Fruit fly (Drosophila melanogaster) Kc167 (cell line): ENCODE data around the gene CG10366.

Source experiments
- Myc ChIP-seq: fragments of >200 bp; optimal IDR thresholded peaks from 2 replicates; lab custom pipeline; 2017; ENCODE audit warnings: missing external identifiers
- Sin3A ChIP-seq: fragments of >200 bp; optimal IDR thresholded peaks from 2 replicates; lab custom pipeline; 2018; ENCODE audit warnings: missing external identifiers
- h ChIP-seq: fragments of >200 bp; optimal IDR thresholded peaks from 3 replicates; lab custom pipeline; 2018; ENCODE audit warnings: missing external identifiers
- insv ChIP-seq: fragments of >200 bp; optimal IDR thresholded peaks from 3 replicates; lab custom pipeline; 2018; ENCODE audit warnings: missing external identifiers
- psq ChIP-seq: fragments of >200 bp; optimal IDR thresholded peaks from 2 replicates; lab custom pipeline; 2017; ENCODE audit warnings: missing external identifiers
- ttk ChIP-seq: sonication (Bioruptor generic); optimal IDR thresholded peaks from 2 replicates; lab custom pipeline; 2017; ENCODE audit warnings: missing external identifiers

Gene CG10366

DNA sequence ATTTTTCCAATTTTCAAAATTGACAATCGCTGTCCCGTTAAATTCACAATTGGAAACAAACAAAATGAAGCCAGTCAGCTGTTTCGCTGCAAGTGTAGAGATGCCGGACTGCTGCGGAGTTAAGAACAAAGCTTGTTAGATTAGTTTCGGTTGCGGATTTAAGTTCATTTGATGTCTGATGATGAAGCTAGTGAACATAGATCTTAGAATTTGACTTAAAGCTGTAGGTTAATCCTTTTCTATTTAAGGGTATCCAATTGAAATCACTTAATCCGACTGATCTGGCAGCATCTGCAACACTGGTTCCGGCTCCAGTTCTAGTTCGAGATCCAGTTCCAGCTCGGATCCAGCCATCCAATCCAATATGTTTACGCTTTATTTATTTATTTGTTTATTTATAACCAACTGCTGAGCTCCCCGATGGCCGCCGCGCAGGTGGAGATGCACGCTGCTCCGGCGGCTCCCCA lies at the start of gene CG10366, which contains the start of gene PCNA2:
CG10366 (plus strand) TSS at position 310 of the 467 bp plus-strand sequence.
PCNA2 (minus strand) TSS at position 65 of the 467 bp plus-strand sequence.
- TF ChIP-seq Myc (no peak), Sin3A (lab: Kevin White, UChicago) (no peak)

DNA sequence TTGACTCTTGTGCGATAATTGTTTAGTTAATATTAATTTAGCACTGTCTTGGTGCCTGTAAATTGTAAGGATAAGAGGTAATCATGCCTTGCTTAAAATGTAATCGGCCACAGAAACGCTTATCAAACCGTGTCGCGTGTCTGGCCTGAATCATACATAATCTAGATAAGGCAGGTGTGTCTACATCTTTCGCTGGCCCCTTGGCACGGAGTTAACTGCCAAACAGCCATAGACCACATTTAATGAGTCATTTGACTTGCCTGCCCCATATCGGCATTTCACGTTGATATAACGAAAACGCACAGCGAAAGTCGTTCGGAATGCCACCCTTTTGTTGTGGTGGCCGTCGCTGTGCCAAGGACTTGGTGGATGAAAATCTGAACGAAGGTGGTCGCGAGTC lies 48.8 kb upstream of the CG10366 start, which contains the start of gene CG31697:
CG31697 (plus strand) TSS at position 215 of the 400 bp plus-strand sequence.
- TF ChIP-seq psq (no peak), ttk (no peak), insv (lab: Kevin White, UChicago) (no peak), Sin3A (lab: Kevin White, UChicago) (no peak), Myc (no peak), h (no peak)

DNA sequence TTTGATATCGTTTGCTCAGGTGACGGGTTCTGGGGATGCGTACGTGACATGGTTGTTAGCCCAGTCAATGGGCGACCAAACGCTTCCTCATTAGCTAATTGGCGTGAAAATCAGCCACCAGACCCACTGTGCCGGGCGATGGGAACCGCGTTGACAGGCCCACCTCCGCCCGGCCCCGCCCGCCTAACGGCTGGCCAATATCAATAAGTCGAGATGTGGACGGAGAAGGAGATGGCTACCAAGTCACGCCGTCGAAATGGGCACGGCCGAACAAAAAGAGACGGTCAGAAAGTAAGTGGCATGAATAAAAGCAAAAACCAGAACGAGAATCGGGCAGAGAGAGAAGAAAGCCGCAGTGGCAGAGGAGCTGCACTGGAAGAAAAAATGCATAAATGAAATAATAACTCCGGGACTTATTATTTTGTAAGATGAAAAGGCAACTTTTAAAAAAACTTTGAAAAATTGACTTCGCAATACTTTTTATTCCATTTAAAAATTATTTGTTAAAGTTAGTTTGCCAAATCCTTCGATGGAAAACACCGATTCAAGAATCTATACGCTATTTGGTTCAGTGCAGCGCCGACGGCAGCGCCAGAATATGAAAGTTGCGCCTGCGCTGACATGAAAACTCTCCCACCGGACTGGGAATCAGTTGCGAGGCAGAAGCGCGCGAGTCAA lies 46.1 kb upstream of the CG10366 start, which contains the start of gene CG13082:
CG13082 (plus strand) TSS at position 647 of the 678 bp plus-strand sequence.
- TF ChIP-seq insv (lab: Kevin White, UChicago) (no peak), psq (no peak), h (no peak), Myc (no peak), ttk (no peak), Sin3A (lab: Kevin White, UChicago) (no peak)

DNA sequence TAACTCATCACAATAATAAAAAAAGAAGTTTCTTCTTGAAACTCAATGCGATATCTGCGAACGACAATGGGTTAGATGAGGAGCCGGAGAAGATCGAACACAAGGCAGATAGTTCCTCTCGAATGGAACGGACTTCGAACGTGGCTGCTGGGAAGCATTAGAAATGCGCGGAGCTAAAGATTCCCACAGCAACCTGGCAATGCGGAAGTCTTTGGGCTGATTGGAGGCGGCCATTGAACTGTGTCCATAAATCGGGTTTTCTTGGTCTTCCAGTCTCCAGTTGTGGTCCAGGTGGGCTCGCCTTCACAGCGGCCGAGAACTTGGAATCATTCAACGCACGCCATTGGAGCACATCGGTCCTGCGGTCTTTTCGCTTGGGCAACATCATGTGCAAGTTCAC lies 43.7 kb upstream of the CG10366 start, which contains the start of gene CG13081:
CG13081 (plus strand) TSS at position 301 of the 400 bp plus-strand sequence.
- TF ChIP-seq ttk: no peak
- TF ChIP-seq insv (lab: Kevin White, UChicago): no peak

DNA sequence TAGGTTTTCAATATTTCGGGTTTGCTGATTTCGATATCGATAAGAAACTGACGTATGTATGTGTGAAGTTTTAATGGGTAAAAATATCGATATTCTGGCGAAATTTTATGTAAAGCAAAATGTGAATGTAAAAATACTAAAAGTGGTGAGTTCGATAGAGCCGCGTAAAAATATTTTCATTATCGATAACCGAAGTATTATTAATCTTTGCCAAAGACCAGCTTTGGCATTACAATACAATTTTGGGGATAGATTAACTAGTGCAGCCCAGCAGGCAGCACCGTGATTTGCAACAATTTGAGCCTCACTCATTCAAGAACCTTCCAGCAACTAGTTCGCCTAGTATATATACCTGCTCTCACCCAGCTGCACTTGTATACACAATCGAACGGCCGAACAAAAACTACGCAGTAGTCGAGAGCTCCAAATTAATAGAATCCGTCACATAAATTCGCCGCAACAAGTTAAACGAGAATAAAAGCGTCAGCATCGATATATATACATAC lies 41.7 kb upstream of the CG10366 start:
- TF ChIP-seq Myc: no peak
- no peak for TF ChIP-seq ttk
- TF ChIP-seq h: no peak
- no peak for TF ChIP-seq psq

DNA sequence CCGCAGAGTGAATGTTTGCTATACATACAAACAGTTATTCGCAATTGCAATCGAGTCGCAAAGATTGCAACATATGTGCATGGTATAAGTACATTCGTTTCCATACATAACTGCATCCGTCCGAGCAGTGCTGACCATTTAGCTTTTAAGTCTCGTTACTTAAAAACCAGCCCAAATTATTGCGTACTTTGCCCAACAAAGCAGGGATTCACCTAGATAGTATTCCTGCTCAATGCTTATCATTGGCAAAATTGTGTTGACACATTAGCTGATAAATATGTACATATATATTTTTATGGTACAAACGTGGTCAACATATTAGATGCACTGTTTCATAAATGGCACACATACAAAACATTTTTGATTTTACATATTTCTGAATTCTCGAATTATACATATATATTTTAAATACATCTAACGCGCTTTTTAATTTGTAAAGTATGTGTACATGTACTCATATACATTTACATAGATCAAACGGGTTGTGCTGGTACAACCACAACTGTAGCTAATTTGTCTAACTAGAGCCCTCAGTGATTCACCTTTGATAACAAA lies 40.9 kb upstream of the CG10366 start:
- TF ChIP-seq insv (lab: Kevin White, UChicago): no peak

DNA sequence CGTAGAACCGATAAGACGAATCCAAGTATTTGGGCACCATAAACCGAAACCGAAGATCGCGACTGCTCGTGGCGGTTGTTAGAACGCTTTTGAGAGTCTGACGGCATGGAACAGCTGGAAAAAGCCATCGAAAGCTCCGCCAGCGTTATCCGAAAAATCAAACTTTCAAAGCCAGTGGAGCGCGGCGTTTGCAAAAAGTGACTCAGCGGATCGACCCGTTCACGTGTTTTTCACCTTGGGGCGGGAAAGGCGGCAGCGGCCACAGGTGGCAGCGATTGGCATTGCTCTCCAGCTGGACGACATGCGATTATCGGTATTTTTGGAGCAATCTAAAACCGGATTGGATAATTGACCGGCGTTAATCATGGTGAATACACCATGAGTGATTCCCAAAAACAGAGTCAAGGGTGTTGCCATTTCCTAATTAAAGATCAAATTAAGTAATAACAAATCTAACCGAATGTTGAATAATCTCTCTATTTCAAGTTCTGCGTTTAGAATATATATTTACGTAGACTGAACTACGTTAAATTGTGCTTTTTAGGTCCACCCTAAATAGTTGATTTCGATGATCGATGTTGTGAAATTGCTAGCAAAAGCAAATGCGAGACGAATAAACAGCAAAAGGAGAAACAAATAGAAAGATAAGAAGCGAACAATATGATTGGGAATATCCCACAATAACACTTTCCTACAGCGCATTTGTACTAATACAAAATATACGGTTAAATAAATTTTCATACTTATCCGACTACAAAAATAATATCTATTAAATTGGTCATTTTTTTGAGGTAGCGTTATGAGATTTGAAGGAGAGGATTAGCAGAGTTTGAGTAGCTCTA lies 36.9 kb upstream of the CG10366 start, which contains the start of gene CG10337:
CG10337 (minus strand) TSS at position 91 of the 842 bp plus-strand sequence.
- TF ChIP-seq Myc: no peak
- TF ChIP-seq insv (lab: Kevin White, UChicago): no peak
- TF ChIP-seq psq: no peak
- TF ChIP-seq h: no peak
- TF ChIP-seq ttk: no peak
- no peak for TF ChIP-seq Sin3A (lab: Kevin White, UChicago)

DNA sequence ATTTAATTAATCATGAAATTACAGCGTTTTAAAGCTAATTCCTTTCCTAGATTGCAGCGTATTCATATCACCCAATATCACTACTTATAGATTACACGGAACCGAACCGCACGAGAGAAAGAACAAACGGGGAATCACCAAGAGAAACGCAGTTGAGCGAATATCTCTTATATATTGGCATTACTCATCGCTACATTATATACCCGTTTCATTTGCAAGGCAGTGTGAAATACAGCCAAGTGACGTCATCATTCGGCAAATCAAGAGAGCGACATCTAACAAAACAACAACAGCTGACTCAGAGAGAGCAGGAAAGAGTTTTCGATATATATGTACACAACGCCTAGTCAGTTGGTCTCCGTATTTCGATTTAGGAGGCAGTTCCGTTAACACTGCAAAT lies 35.9 kb upstream of the CG10366 start, which contains the start of gene Tep4:
Tep4 (plus strand) TSS at position 350 of the 400 bp plus-strand sequence.
- TF ChIP-seq h: no peak
- TF ChIP-seq Sin3A (lab: Kevin White, UChicago): no peak
- no peak for TF ChIP-seq insv (lab: Kevin White, UChicago)
- no peak for TF ChIP-seq Myc
- no peak for TF ChIP-seq ttk
- TF ChIP-seq psq: no peak

DNA sequence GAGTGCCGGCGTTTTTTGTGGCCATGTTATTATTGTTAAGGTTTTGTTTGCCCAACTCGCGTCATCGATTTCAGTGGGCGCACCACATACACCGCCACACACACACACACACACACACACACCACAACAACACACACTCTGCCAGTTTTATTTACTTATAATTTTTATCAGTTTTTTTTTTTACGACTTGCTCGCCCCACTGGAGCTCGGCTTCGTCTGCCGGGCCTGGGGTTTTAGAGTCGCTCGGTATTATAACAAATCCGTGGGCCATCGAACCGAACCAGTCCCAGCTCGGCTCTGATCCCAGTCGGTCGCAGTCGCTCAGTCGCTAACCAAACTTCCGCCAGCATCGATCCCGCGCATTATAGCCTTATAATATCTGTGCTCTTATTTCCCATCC lies 34.6 kb upstream of the CG10366 start:
- TF ChIP-seq psq (no peak), insv (lab: Kevin White, UChicago) (no peak), ttk (no peak), Sin3A (lab: Kevin White, UChicago) (no peak), h (no peak), Myc (no peak)

DNA sequence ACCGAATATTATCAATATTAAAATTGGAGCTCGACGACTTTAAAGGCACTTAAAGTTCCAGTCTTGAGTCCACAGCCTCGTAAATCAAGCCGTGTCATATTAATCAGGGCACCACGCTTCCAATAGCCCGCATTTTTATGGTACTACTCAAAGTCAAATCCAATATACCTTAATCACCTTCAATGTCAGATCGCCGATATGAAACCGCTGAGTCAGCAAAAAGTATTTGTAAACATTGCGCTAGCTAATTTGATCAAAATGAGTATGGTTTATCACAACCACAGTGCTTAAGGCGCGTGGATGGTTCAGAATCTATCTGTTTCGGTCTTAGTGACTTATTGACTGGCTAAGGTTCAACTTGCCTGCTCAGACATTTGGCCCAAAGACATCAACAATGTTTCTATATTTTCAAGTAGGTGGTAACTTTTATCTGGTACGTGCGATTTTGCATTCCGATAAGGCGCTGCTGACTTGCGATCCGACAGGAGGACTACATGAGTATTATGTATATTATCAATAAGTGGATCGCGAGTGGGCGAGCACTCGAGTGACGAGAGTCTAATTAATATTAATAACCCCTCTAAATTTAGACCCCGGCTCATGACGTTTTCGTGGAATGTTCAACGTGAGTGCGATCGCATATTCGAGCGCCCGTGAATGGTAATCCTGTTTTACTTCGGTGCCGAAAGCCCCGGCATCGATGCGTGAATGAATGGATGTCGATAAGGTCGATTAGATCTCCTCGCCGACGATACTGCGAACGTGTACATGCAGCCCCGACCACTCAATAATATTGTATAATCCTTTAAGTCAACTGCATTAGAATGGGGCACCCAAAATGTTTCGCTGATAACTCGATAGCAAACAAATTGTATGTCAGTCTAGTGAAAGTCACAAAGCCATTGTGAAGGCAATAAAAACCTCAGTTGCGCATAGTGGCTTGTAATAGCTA lies 20.7 kb upstream of the CG10366 start, which contains the start of gene CG13078:
CG13078 (plus strand) TSS at position 902 of the 952 bp plus-strand sequence.
- TF ChIP-seq ttk (no peak), insv (lab: Kevin White, UChicago) (no peak)

DNA sequence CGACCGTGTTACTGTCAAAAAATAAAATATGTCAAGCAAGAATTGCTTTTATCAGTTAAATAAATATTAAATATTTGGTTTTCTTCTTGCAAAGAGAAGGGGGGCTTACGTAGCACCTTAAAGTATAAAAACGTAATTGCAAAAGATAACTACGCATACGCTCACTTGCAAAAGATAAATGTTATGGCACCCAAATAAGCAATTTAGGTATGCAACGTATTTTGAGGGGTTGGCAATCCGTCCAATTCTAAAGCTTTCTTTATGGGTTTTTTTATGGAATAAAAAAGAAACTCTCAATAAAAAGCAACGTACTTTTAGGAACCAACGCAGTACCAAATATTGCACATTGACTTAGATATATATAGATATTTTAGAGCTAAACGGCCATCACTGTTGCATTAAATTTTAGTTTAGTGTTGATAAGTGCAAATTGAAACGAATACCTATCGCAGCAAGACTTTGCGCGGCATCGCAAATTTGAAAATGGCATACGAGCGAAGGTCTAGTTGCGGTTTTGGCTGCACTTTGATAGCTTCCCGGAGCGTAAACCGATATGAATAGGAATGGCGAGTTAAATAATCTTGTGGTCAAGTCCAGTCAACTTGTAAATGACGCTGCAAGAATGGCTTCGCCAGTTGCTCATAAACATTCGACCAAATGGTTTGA lies 18.7 kb upstream of the CG10366 start, which contains the start of gene CG13077:
CG13077 (plus strand) TSS at position 631 of the 666 bp plus-strand sequence.
- no peak for TF ChIP-seq Myc
- no peak for TF ChIP-seq psq
- no peak for TF ChIP-seq Sin3A (lab: Kevin White, UChicago)
- no peak for TF ChIP-seq ttk
- TF ChIP-seq h: no peak
- no peak for TF ChIP-seq insv (lab: Kevin White, UChicago)
